Fruit fly (Drosophila melanogaster) whole organism, pupa: ENCODE data around the gene CG34290.
A peak's percentile ranks its signal among the peaks of the same experiment; 100 is the strongest.

Source experiments
- CG10348 ChIP-seq: fragments of 200-800 bp; sonication (Bioruptor generic); IDR thresholded peaks from 2 replicates; pipeline ENCODE4 v1.3.6; 2022; ENCODE audit warnings: missing biosample characterization, missing genetic modification characterization
- CG12605 ChIP-seq: fragments of 200-800 bp; sonication (Bioruptor generic); IDR thresholded peaks from 2 replicates; pipeline ENCODE4 v1.3.6; 2022; ENCODE audit warnings: missing biosample characterization, missing genetic modification characterization
- CG13204 ChIP-seq: fragments of 200-800 bp; sonication (Bioruptor generic); optimal IDR thresholded peaks from 2 replicates; lab custom pipeline; 2018; ENCODE audit warnings: missing biosample characterization, mild to moderate bottlenecking, missing genetic modification characterization, moderate library complexity
- CG14655 ChIP-seq: fragments of 200-800 bp; sonication (Bioruptor generic); optimal IDR thresholded peaks from 3 replicates; lab custom pipeline; 2017; ENCODE audit warnings: mild to moderate bottlenecking, missing biosample characterization, missing genetic modification reagents, missing genetic modification characterization
- CG15710 ChIP-seq: fragments of 200-800 bp; sonication (Bioruptor generic); optimal IDR thresholded peaks from 2 replicates; lab custom pipeline; 2018; ENCODE audit warnings: missing biosample characterization, mild to moderate bottlenecking, missing genetic modification characterization, moderate library complexity
- CG17806 ChIP-seq: fragments of 200-800 bp; sonication (Bioruptor generic); optimal IDR thresholded peaks from 2 replicates; lab custom pipeline; 2018; ENCODE audit warnings: missing biosample characterization, mild to moderate bottlenecking, missing genetic modification characterization, moderate library complexity
- CG34367 ChIP-seq: fragments of 200-800 bp; sonication (Bioruptor generic); optimal IDR thresholded peaks from 2 replicates; lab custom pipeline; 2018; ENCODE audit warnings: missing biosample characterization, mild to moderate bottlenecking, missing genetic modification characterization
- D1 ChIP-seq: fragments of 200-800 bp; sonication (Bioruptor generic); optimal IDR thresholded peaks from 2 replicates; lab custom pipeline; 2018; ENCODE audit warnings: missing biosample characterization, mild to moderate bottlenecking, missing genetic modification characterization, moderate library complexity
- EcR ChIP-seq: fragments of 200-800 bp; sonication (Bioruptor generic); optimal IDR thresholded peaks from 3 replicates; lab custom pipeline; 2019; ENCODE audit warnings: missing biosample characterization, missing genetic modification characterization, mild to moderate bottlenecking, moderate library complexity, missing genetic modification reagents
- Pif1B ChIP-seq: fragments of 200-800 bp; sonication (Bioruptor generic); optimal IDR thresholded peaks from 3 replicates; lab custom pipeline; 2016; ENCODE audit warnings: missing biosample characterization, missing genetic modification characterization
- fd96Ca ChIP-seq: fragments of 200-800 bp; sonication (Bioruptor generic); IDR thresholded peaks from 3 replicates; pipeline ENCODE4 v1.3.6; 2022; ENCODE audit warnings: missing biosample characterization, missing genetic modification characterization
- gl ChIP-seq: fragments of 200-800 bp; sonication (Bioruptor generic); optimal IDR thresholded peaks from 2 replicates; lab custom pipeline; 2018; ENCODE audit warnings: missing biosample characterization, mild to moderate bottlenecking, missing genetic modification characterization

DNA sequence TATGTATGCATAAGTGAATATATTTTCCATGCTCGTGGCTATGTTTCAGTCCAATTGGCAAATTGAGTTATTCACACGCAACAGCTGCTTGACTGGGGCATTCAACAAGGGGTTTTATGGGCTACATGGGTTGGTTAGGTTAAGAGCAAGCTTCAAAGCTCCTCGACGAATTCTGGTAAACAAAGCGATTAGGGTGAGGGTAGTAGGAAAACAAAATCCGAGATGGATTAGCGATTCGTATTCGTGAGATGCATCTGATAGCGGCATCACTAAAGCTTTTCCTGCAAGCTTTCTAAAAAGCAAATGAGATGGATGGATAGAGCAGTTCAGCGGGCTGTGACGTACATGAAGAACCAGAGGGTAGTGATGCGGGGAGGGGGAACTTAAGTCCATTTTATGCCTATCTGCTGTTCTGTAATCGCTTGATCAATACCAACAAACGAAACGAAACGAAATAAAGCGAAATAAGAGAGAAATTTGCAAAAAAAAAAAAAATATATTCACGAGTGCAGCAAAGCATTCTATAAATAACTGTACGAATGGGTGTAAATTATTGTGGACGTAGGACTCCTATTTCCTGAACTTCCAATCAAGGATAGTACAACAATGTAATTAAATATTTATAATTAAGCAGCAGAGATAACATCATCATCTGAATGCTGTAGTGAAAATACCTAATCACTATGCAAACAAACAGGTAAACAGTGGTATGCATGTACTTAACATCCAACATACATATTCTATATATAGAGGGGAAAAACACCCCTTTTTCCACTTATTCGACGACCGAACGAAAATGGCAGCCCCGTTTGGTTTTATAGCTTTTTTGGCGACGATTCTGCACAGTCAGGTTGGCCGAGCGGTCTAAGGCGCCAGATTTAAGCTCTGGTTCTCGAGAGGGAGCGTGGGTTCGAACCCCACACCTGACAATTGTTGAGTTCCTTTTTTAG, 24.9 kb downstream of the CG34290 start:
- TF ChIP-seq CG12605 (GFP tag; lab: Robert Waterston, UW) (no peak), CG15710 (tag; lab: Kevin White, UChicago) (no peak), fd96Ca (GFP tag; lab: Robert Waterston, UW) (no peak), Pif1B (GFP tag; lab: Kevin White, UChicago) (peak; percentile 3), gl (no peak), CG13204 (GFP tag; lab: Kevin White, UChicago) (no peak), D1 (no peak), CG34367 (tag; lab: Kevin White, UChicago) (no peak), CG14655 (GFP tag; lab: Kevin White, UChicago) (no peak), CG17806 (tag; lab: Kevin White, UChicago) (no peak), CG10348 (no peak), EcR (GFP tag; lab: Kevin White, UChicago) (no peak)
